Worm (Caenorhabditis elegans) whole organism, L4/young adult: Measurements from ENCODE around the gene apm-3.

ENCODE experiments used
- W03F9.2 ChIP-seq: fragments of 150-350 bp; optimal IDR thresholded peaks from 2 replicates; lab custom pipeline; 2014; ENCODE audit warnings: missing biosample characterization, missing genetic modification characterization
- dao-5 ChIP-seq: sonication (generic microtip); optimal IDR thresholded peaks from 2 replicates; lab custom pipeline; 2016; ENCODE audit warnings: missing genotype, missing genetic modification characterization, moderate library complexity, missing compliant biosample characterization
- him-1 ChIP-seq: sonication (generic microtip); optimal IDR thresholded peaks from 2 replicates; lab custom pipeline; 2016; ENCODE audit warnings: missing genotype, missing genetic modification reagents, missing genetic modification characterization, missing compliant biosample characterization

DNA sequence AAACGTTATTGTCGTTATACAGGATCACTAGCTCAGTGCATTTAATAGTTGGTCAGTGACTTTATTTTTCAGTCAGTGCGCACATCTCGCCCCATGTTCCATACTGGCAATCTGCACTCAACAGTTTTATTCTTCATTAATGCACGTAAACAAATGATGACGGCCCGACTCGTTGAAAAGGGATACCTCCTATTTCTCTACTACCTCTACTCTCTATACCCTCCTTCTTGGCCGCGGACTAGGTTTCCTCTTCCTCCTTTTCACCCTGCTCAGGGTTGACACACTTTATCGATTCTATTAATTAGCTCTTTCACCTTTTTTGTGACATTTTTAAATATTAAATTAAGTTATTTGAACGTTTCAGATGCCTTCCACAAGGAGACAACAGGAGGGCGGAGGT, 39.3 kb upstream of the apm-3 start, which contains the start of gene sel-12:
- TF ChIP-seq him-1, result no peak
- TF ChIP-seq W03F9.2, result no peak
- TF ChIP-seq dao-5 (tag; lab: Kevin White, UChicago), result no peak
